Worm (Caenorhabditis elegans): Measurements from ENCODE around the gene igcm-3.

The igcm-3 gene

DNA sequence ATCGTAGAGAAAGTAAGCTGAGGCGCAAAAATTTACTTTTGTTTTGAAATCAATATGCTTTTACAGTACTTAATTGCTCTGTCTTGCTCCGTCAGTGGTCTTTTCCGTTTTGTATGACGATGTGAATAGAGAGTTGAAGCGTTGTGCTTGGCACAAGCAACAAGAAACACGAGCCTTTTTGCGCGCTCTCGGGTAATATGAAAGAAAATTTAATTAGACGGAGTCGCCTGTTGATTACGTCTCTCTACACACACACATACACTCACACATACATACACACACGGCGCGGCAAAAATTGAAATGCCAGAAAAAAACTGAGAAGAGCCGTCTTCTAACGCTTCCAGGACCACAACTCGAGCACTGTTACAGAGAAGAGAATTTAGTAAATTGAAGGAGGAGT lies 24.2 kb upstream of the igcm-3 start:
- TF ChIP-seq odd-2 (tag; optimal IDR thresholded peaks at IDR 0.05) (no peak), unc-42 (tag; optimal IDR thresholded peaks at IDR 0.05) (peak; percentile 97), ceh-14 (tag; optimal IDR thresholded peaks at IDR 0.05) (peak; percentile 32)

DNA sequence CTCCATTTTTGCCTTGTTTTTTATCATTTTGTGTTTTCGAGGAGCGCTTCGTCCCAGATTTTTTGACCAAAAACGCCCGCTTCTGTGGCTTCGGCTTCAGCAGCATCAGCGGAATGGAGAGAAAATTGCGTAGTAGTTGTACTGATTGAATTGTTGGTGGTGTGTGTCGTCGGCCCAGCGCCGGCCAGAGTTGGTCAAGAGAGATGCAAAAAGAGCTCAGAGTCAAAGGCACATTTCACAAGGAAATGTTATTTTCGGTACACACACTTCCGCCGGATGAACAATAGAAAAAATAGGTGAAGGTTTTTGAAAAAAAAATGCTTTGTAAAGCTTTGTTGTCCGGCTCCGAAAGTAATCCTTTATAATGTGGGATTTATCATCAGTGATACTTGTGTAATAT lies 22.0 kb upstream of the igcm-3 start:
- TF ChIP-seq fkh-10 (GFP tag; optimal IDR thresholded peaks at IDR 0.05) (peak; percentile 7), unc-86 (tag; optimal IDR thresholded peaks at IDR 0.05) (no peak), unc-42 (tag; optimal IDR thresholded peaks at IDR 0.05) (peak; percentile 94), C38D4.7 (GFP tag; optimal IDR thresholded peaks at IDR 0.05) (no peak), hlh-8 (tag; optimal IDR thresholded peaks at IDR 0.05) (no peak), ceh-19 (GFP tag; optimal IDR thresholded peaks at IDR 0.05) (no peak)

DNA sequence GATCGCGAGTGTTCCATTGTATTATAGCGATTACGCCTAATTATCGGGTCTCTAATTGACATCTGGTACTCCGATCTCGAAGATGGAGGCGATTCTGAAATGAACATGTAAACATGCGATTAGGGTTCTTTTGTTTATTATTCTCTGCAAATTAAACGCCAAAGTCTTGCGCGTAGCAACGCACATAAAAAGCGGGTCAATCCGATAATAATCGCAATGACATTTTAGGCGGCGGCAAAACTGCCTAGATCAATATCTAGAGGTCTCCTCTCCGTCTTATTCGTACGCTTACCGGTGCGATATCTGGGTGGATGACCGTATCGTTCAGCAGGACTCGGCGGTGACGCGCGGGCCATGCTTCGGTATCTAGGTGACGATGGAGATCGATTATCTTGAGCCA lies 7.3 kb upstream of the igcm-3 start:
- TF ChIP-seq rnt-1 (tag; optimal IDR thresholded peaks at IDR 0.05), result peak; percentile 77
- TF ChIP-seq pros-1 (tag; optimal IDR thresholded peaks at IDR 0.05), result no peak

DNA sequence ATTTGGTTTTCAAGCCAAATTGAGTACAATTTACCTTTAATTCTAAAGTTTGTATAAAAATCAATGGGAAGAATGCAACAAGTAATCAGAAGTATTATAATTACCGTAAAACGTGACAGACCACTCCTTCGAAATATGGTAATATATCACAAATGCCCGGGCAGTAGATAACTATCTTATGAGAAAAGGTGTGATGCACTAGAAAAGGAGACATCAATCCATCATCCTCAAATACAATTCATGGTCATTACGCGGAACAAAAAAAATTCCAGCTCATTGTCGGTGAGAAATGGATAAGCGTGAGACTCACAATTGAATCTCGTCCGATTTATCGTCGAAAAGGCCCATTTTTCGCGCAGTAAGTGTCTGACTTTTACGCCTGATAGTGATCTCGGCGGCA lies 3.5 kb upstream of the igcm-3 start:
- TF ChIP-seq sox-2 (GFP tag; IDR thresholded peaks at IDR 0.05) (no peak), unc-55 (GFP tag; optimal IDR thresholded peaks at IDR 0.05) (peak; percentile 46)

DNA sequence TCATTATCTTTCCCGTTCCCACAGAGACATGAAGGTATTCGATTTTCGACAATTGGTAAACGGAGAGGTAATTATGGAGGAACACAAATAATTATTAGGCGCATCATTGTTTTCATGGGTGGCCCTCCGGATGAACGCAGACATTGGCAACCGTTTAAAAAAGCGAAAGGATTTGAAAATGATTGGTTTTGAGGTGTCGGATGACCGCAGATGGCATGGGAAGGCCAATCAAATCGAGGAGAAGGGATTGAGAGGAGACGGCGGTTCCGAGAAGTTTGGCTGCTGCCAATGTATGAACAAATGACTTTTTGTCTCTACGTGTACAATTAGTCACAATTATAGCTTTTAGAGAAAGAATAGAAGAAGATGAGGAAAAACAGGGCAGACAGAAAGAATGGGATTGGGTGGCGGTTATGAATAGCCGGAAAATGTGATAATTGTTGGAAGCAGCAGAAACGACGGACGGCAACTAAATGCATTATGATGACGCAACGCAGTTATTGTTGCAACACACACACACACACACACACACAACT lies 1.9 kb upstream of the igcm-3 start:
- TF ChIP-seq mec-3 (tag; optimal IDR thresholded peaks at IDR 0.05; ENCODE audit: borderline replicate concordance) (no peak), unc-42 (tag; optimal IDR thresholded peaks at IDR 0.05) (peak; percentile 28), K09A11.1 (tag; optimal IDR thresholded peaks at IDR 0.05; ENCODE audit: insufficient read depth) (no peak), syd-9 (tag; optimal IDR thresholded peaks at IDR 0.05) (no peak), ztf-16 (tag; optimal IDR thresholded peaks at IDR 0.05) (no peak), ceh-31 (tag; optimal IDR thresholded peaks at IDR 0.05) (peak; percentile 67), ama-1 (optimal IDR thresholded peaks at IDR 0.05) (no peak), npax-4 (tag; optimal IDR thresholded peaks at IDR 0.05) (no peak), dve-1 (tag; optimal IDR thresholded peaks at IDR 0.05) (no peak), pha-2 (tag; optimal IDR thresholded peaks at IDR 0.05) (no peak), Y22D7AL.16 (tag; optimal IDR thresholded peaks at IDR 0.05) (no peak), unc-3 (GFP tag; conservative IDR thresholded peaks at IDR 0.05) (no peak), unc-3 (tag; optimal IDR thresholded peaks at IDR 0.05) (no peak)

DNA sequence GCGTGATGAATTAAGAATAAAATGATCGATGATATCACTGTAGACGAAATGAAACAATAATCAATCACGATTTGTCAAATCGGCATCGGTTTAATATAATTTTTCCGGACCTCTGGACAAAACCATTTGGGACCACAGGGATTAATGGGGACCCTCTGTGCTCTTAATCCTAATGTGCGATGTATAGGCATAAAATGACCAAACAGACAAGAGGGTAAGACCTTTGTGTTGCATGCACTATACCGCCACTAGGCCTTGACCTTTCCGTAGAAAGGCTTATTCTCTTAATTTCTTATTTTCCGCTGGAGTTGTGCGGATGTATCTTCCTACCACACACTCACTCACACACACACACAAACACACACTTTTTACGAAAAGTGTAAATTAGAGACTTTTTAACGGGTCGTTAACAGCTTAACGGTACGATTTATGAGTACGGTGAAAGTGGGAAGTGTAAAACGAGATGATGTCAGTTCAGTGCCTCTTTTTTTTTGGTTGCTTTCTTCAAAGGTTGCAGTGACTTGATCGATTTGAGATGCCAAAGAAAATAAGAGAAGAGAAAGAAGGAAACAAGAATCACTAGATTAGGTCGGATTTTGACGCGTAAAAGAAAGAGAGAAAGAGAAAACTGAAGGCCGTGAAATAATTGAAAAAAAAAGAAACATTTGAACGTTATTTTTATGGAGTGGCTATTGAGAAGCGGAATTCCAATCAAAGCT lies 732 bp downstream of the igcm-3 start:
- TF ChIP-seq rnt-1 (tag; optimal IDR thresholded peaks at IDR 0.05) (no peak), ets-4 (tag; optimal IDR thresholded peaks at IDR 0.05) (no peak), fkh-10 (GFP tag; optimal IDR thresholded peaks at IDR 0.05) (no peak), dve-1 (tag; optimal IDR thresholded peaks at IDR 0.05) (no peak), C38D4.7 (GFP tag; optimal IDR thresholded peaks at IDR 0.05) (no peak), tbx-7 (tag; optimal IDR thresholded peaks at IDR 0.05) (no peak), ref-2 (tag; optimal IDR thresholded peaks at IDR 0.05) (no peak), nhr-232 (tag; optimal IDR thresholded peaks at IDR 0.05) (no peak), ceh-2 (tag; optimal IDR thresholded peaks at IDR 0.05) (no peak), mec-3 (tag; optimal IDR thresholded peaks at IDR 0.05; ENCODE audit: borderline replicate concordance) (no peak), ahr-1 (tag; optimal IDR thresholded peaks at IDR 0.05) (no peak), K02D7.2 (tag; optimal IDR thresholded peaks at IDR 0.05) (no peak), sox-2 (GFP tag; IDR thresholded peaks at IDR 0.05) (no peak), hlh-6 (tag; optimal IDR thresholded peaks at IDR 0.05) (no peak)
